Fruit fly (Drosophila melanogaster) whole organism, larva: ENCODE results near the gene CG17782.

Experiments used
- noc ChIP-seq: fragments of 200-800 bp; sonication (Bioruptor generic); optimal IDR thresholded peaks from 3 replicates; lab custom pipeline; 2019; ENCODE audit warnings: missing biosample characterization, mild to moderate bottlenecking, missing genetic modification characterization, moderate library complexity

Gene CG17782

dm6 chr3R:24372662-24373061 lies at the start of gene CG17782:
Gene CG17782 (minus strand): TSS chr3R:24372762.
- TF ChIP-seq noc: no peak

DNA sequence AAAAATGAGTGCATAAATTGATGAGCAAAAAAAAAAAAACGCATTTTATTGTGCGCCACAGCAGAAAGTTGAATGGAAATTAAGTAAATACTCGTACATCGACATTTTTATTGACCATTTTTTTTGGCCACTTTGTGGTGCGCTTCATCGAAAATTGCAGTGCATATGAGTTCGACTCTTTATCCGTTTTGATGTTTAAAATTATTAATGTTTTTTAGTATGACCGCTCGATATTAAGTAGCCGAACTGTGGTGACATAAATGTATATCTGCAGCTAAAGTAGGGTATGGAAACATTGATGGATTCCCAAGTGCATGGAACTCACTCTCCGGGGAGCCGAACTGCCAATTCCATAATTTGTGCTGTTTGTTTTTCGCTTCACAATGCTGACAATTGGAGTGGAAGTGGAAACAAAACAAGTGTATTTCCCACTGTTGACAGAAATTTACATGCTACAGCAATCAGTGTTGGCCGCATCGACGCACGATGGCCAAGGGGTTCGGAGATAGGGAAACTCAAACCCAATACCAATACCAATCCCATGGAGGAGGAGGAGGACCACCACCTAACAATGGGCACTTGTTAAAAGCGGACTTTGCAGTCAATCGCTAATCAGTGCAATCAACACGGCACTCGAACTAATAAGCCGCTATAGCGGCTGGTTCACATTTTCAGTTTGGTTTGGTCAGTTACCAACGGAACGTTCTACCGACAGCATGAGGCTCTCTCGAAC lies 19.8 kb upstream of the CG17782 start, which contains the start of gene CG13616:
CG13616 (plus strand) TSS at position 683 of the 733 bp plus-strand sequence.
- TF ChIP-seq noc: no peak

- TF ChIP-seq noc: no peak
Measured at dm6 chr3R:24390239-24390638, 17.7 kb upstream of the CG17782 start, which contains the start of the genes CG5768 and CG13615. Gene CG5768 (minus strand): TSS chr3R:24390339. Gene CG13615 (plus strand): TSS chr3R:24390518.

- TF ChIP-seq noc: no peak
Measured at dm6 chr3R:24386434-24386833, 13.9 kb upstream of the CG17782 start.

- no peak for TF ChIP-seq noc
Measured at dm6 chr3R:24384952-24385351, 12.4 kb upstream of the CG17782 start, which contains the start of gene CG17780. Gene CG17780 (minus strand): TSS chr3R:24385052.

DNA sequence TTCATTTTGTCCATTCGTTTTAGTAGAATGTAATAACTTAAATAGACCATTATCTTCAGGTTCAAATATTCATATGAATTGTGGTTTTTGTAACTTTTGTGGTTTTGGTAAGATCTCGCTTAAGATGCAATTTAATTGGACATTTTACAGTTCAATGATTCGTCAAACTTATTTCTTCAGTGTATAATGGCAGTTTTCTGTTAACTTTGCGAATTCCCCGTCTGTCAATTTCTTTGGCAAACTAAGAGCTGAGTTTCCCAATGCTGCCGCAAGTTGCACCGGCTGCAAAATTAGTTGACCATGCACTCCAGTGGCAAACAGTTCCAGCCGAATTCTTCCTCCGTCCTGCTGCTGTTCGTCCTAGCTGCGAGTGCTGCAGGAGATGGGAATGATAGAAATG lies 4.0 kb upstream of the CG17782 start, which contains the start of gene CG33342:
CG33342 (plus strand) TSS at position 301 of the 400 bp plus-strand sequence.
- TF ChIP-seq noc: no peak

DNA sequence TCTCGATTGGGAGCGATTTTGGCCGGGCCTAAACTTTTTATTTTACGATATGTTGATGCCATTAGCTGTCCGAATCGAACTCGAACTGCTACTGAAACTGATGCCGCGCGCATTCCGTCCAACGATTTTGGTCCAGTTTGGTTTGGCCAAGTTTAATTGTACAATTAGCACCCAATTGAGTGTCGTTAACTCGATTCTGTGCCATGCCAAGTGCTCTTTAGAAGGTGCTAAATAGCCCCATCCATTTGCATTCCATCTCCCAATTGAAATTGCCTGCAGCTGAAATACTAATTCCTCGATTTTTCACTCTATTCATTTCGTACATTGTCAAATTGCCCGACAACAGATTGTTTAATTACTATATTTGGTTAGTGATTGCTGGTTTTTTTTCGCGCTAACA lies 3.0 kb upstream of the CG17782 start, which contains the start of gene CG17781:
CG17781 (minus strand) TSS at position 101 of the 400 bp plus-strand sequence.
- no peak for TF ChIP-seq noc

DNA sequence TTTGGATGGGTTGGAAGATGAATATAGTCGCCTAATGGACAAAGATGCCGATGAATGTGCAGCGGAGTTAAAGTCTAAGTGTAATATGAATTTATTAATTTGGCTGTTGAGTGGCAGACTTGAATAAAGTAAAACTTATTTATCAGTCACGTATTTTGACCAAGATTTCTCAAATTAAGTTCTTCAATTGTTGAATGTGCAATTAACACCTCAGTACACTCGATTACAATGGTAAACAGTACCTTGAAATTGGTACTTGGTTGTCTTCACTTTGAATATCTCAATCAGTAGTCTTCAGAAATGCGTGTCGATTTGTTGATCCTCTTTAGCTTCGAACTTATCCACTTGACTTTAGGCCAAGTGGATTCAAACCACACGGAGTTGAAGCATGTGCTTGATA lies 3.3 kb downstream of the CG17782 start, which contains the start of gene CG13614:
CG13614 (plus strand) TSS at position 301 of the 400 bp plus-strand sequence.
- no peak for TF ChIP-seq noc

- TF ChIP-seq noc: no peak
Measured at dm6 chr3R:24368064-24368463, 4.5 kb downstream of the CG17782 start, which contains the start of the genes CG42812 and CG33341. Gene CG42812 (minus strand): TSS chr3R:24368164. Gene CG33341 (plus strand): TSS chr3R:24368358.

dm6 chr3R:24367120-24367519 lies 5.4 kb downstream of the CG17782 start, which contains the start of gene CG42811:
Gene CG42811 (minus strand): TSS chr3R:24367220.
- no peak for TF ChIP-seq noc

DNA sequence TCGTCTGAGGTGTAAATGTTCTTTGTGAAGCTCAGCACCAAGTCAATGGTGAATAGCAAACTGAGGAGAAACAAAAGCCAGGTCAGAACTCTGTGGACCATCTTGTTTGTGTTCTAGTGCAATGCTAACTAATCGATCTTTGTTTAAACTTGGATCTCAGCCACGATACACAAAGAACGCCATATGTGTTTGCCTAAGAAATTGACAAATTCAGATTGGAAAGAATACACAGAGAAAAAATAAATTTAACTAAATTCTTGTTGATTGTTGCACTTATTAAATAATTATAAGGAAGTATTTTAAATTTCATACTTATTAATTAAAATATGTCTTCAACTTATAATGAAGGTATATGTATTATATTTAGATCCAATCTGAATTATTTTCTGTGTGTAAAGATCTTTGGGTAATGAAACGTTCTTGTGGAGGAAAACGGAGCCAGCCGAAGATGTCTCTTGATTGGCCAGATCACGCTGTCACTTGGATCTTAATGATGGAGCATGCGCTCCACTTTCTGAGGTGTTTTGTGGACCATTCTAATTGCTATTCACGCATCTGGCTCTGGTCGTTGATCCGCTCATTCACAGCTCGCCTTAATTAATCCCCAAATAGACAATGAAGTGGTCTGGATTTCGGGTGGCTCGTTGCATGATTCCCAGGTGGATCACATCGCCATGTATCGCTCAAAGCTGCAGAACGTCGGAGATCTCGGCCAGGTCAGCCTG lies 7.5 kb downstream of the CG17782 start, which contains the start of the genes CG17784 and CG13613:
CG17784 (minus strand) TSS at position 101 of the 725 bp plus-strand sequence.
CG13613 (plus strand) TSS at position 675 of the 725 bp plus-strand sequence.
- TF ChIP-seq noc: no peak

DNA sequence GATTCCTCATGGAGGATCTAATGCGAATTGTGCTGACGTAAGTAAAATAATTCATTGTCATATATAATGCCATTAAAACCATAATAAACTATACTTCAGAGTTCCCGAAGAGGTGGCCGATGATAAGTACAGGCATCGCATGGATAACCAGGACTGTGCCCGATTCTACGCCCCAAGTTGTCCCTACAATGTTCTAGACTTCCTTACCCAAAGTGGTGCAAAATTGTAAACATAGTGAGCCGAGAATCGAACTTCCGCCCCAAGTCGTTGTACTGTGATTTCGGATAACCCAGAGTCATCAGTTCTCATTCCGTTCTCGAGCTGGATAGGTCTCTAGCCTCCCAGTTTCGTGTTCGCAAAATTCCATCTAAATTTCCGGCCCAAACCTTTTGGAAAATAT lies 9.7 kb downstream of the CG17782 start, which contains the start of gene CG33340:
CG33340 (plus strand) TSS at position 301 of the 400 bp plus-strand sequence.
- TF ChIP-seq noc: no peak

dm6 chr3R:24361583-24361982 lies 11.0 kb downstream of the CG17782 start, which contains the start of the genes CG5762 and CG33339:
Gene CG5762 (minus strand): TSS chr3R:24361683.
Gene CG33339 (plus strand): TSS chr3R:24361847.
- TF ChIP-seq noc: no peak

- TF ChIP-seq noc: no peak
Measured at dm6 chr3R:24359957-24360356, 12.6 kb downstream of the CG17782 start, which contains the start of gene CG18528. Gene CG18528 (minus strand): TSS chr3R:24360144.

DNA sequence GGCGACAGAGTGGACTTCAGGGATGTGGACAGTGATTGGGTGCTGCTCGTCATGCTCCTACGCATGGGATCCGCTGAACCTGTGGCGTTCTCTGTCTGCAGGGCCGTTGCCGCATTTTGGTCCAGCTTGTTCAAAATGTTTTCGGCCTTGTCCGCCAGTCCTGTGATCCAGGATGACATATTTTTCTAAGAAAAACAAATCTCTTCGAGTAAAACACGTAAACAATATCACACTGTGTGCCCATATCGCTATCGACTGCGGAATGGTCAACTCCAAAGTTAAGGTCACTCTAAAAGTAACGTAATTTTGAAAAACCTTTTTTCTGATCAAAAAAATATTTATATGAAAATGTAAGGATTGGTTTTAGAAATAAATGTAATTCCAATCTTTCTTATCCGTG lies 14.9 kb downstream of the CG17782 start, which contains the start of gene Golgin84:
Golgin84 (minus strand) TSS at position 241 of the 400 bp plus-strand sequence.
- TF ChIP-seq noc: no peak

DNA sequence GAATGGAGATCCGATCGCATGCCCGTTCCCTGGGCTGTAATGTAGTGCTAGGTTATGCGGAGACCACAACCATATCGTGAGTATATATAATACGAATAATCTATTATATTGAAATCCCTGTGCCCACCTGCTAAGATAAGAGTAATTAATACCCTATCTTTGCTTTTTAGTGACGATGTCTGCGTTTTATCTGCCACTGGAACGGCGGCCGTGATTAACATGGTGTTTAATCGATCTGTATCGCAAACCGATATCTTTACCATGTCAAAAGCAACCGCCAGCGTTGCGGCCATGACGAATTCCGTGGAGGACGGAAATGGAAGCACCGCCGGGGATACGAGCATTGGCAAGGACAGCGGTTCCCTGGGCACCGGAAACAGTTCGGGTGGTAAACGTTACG lies 19.1 kb downstream of the CG17782 start:
- no peak for TF ChIP-seq noc
